Fruit fly (Drosophila melanogaster) whole organism, embryonic: ENCODE data around the gene hob.
A peak's percentile ranks its signal among the peaks of the same experiment; 100 is the strongest.

ENCODE experiments used
- Abd-B ChIP-seq: fragments of 200-800 bp; sonication (Bioruptor generic); optimal IDR thresholded peaks from 2 replicates; lab custom pipeline; 2018; ENCODE audit warnings: missing biosample characterization, mild to moderate bottlenecking, missing genetic modification characterization, moderate library complexity
- Ada2b ChIP-seq: fragments of 200-800 bp; sonication (Bioruptor generic); IDR thresholded peaks from 2 replicates; pipeline ENCODE4 v1.3.6; 2022; ENCODE audit warnings: missing biosample characterization, missing genetic modification characterization
- Asciz ChIP-seq: fragments of 200-800 bp; sonication (Bioruptor generic); optimal IDR thresholded peaks from 2 replicates; lab custom pipeline; 2017; ENCODE audit warnings: missing biosample characterization, mild to moderate bottlenecking, missing genetic modification characterization, missing genetic modification reagents
- CG10209 ChIP-seq: fragments of 200-800 bp; sonication (Bioruptor generic); optimal IDR thresholded peaks from 3 replicates; lab custom pipeline; 2017; ENCODE audit warnings: missing biosample characterization, mild to moderate bottlenecking, missing genetic modification characterization, missing genetic modification reagents
- CG12071 ChIP-seq: fragments of 200-800 bp; sonication (Bioruptor generic); optimal IDR thresholded peaks from 3 replicates; lab custom pipeline; 2018; ENCODE audit warnings: missing biosample characterization, mild to moderate bottlenecking, missing genetic modification characterization
- CG17568 ChIP-seq: fragments of 200-800 bp; sonication (Bioruptor generic); optimal IDR thresholded peaks from 2 replicates; lab custom pipeline; 2018; ENCODE audit warnings: missing biosample characterization, mild to moderate bottlenecking, missing genetic modification characterization, moderate library complexity
- CG17802 ChIP-seq: fragments of 200-800 bp; sonication (Bioruptor generic); optimal IDR thresholded peaks from 2 replicates; lab custom pipeline; 2018; ENCODE audit warnings: missing biosample characterization, mild to moderate bottlenecking, missing genetic modification characterization, moderate library complexity
- CG18011 ChIP-seq: fragments of 200-800 bp; sonication (Bioruptor generic); optimal IDR thresholded peaks from 2 replicates; lab custom pipeline; 2017; ENCODE audit warnings: missing biosample characterization, missing genetic modification characterization, mild to moderate bottlenecking, moderate library complexity, missing genotype
- CG18262 ChIP-seq: fragments of 200-800 bp; optimal IDR thresholded peaks from 3 replicates; lab custom pipeline; 2019; ENCODE audit warnings: missing biosample characterization, mild to moderate bottlenecking, missing genetic modification characterization, moderate library complexity
- CG2875 ChIP-seq: fragments of 200-800 bp; sonication (Bioruptor generic); optimal IDR thresholded peaks from 2 replicates; lab custom pipeline; 2017; ENCODE audit warnings: missing biosample characterization, mild to moderate bottlenecking, missing genetic modification characterization, missing genetic modification reagents
- CG3065 ChIP-seq: fragments of 200-800 bp; sonication (Bioruptor generic); optimal IDR thresholded peaks from 2 replicates; lab custom pipeline; 2016; ENCODE audit warnings: missing biosample characterization, missing genetic modification characterization
- CG3726 ChIP-seq: fragments of 200-800 bp; sonication (Bioruptor generic); IDR thresholded peaks from 3 replicates; pipeline ENCODE4, ENCODE4 v1.3.6; 2022; ENCODE audit warnings: missing biosample characterization, missing genetic modification characterization
- CG8281 ChIP-seq: fragments of 200-800 bp; sonication (Bioruptor generic); optimal IDR thresholded peaks from 2 replicates; lab custom pipeline; 2018; ENCODE audit warnings: missing biosample characterization, mild to moderate bottlenecking, missing genetic modification characterization, moderate library complexity
- CG9215 ChIP-seq: fragments of 200-800 bp; sonication (Bioruptor generic); IDR thresholded peaks from 2 replicates; pipeline ENCODE4 v1.3.6; 2022; ENCODE audit warnings: missing biosample characterization, missing genetic modification characterization
- CG9797 ChIP-seq: fragments of 200-800 bp; sonication (Bioruptor generic); optimal IDR thresholded peaks from 3 replicates; lab custom pipeline; 2018; ENCODE audit warnings: missing biosample characterization, mild to moderate bottlenecking, missing genetic modification characterization
- CG9817 ChIP-seq: fragments of 200-800 bp; sonication (Bioruptor generic); optimal IDR thresholded peaks from 2 replicates; lab custom pipeline; 2018; ENCODE audit warnings: missing biosample characterization, mild to moderate bottlenecking, missing genetic modification characterization, moderate library complexity
- CTCF ChIP-seq: fragments of 200-800 bp; sonication (Bioruptor generic); optimal IDR thresholded peaks from 2 replicates; lab custom pipeline; 2017; ENCODE audit warnings: missing biosample characterization, mild to moderate bottlenecking, missing genetic modification characterization, moderate library complexity
- Elba2 ChIP-seq: fragments of 200-800 bp; sonication (Bioruptor generic); optimal IDR thresholded peaks from 3 replicates; lab custom pipeline; 2016; ENCODE audit warnings: missing biosample characterization, missing genetic modification characterization
- Jarid2 ChIP-seq: fragments of 200-800 bp; sonication (Bioruptor generic); optimal IDR thresholded peaks from 3 replicates; lab custom pipeline; 2017; ENCODE audit warnings: mild to moderate bottlenecking, missing biosample characterization, missing genetic modification reagents, missing genetic modification characterization
- Kr ChIP-seq: fragments of 200-800 bp; sonication (Bioruptor generic); optimal IDR thresholded peaks from 2 replicates; lab custom pipeline; 2017; ENCODE audit warnings: missing biosample characterization, mild to moderate bottlenecking, missing genetic modification characterization
- Lim3 ChIP-seq: fragments of 200-800 bp; sonication (Bioruptor generic); IDR thresholded peaks from 2 replicates; pipeline ENCODE4 v1.3.6; 2022; ENCODE audit warnings: missing biosample characterization, missing genetic modification characterization
- Optix ChIP-seq: fragments of 200-800 bp; sonication (Bioruptor generic); IDR thresholded peaks from 3 replicates; pipeline ENCODE4 v1.3.6; 2022; ENCODE audit warnings: missing biosample characterization, missing genetic modification characterization
- Rfx ChIP-seq: fragments of 200-800 bp; sonication (Bioruptor generic); IDR thresholded peaks from 2 replicates; pipeline ENCODE4 v1.3.6; 2022; ENCODE audit warnings: missing biosample characterization, missing genetic modification characterization
- Sry-β ChIP-seq: fragments of 200-800 bp; sonication (Bioruptor generic); optimal IDR thresholded peaks from 2 replicates; lab custom pipeline; 2018; ENCODE audit warnings: missing biosample characterization, mild to moderate bottlenecking, missing genetic modification characterization, moderate library complexity
- Xbp1 ChIP-seq: fragments of 200-800 bp; sonication (Bioruptor generic); optimal IDR thresholded peaks from 3 replicates; lab custom pipeline; 2016; ENCODE audit warnings: missing biosample characterization, mild to moderate bottlenecking, missing genetic modification characterization
- ap ChIP-seq: fragments of 200-800 bp; sonication (Bioruptor generic); IDR thresholded peaks from 2 replicates; pipeline ENCODE4 v1.3.6; 2022; ENCODE audit warnings: missing biosample characterization, missing genetic modification characterization
- bsh ChIP-seq, 2 experiments: fragments of 200-800 bp; sonication (Bioruptor generic); optimal IDR thresholded peaks; 2 replicates each; lab custom pipeline; 2017 to 2018; ENCODE audit warnings: mild to moderate bottlenecking in 2 of 2, missing biosample characterization in 2 of 2, missing genetic modification characterization in 2 of 2, moderate library complexity in 1 of 2
- croc ChIP-seq: fragments of 200-800 bp; sonication (Bioruptor generic); conservative IDR thresholded peaks from 3 replicates; pipeline ENCODE4 v1.3.6; 2022; ENCODE audit warnings: missing biosample characterization, missing genetic modification characterization
- dan ChIP-seq: fragments of 200-800 bp; sonication (Bioruptor generic); IDR thresholded peaks from 2 replicates; pipeline ENCODE4 v1.3.6; 2022; ENCODE audit warnings: missing biosample characterization, missing genetic modification characterization
- en ChIP-seq: fragments of 200-800 bp; sonication (Bioruptor generic); optimal IDR thresholded peaks from 2 replicates; lab custom pipeline; 2016; ENCODE audit warnings: missing biosample characterization, missing genetic modification characterization
- exex ChIP-seq: fragments of 200-800 bp; sonication (Bioruptor generic); optimal IDR thresholded peaks from 4 replicates; lab custom pipeline; 2018; ENCODE audit warnings: missing biosample characterization, mild to moderate bottlenecking, missing genetic modification characterization, moderate library complexity
- gcm2 ChIP-seq: fragments of 200-800 bp; sonication (Bioruptor generic); optimal IDR thresholded peaks from 2 replicates; lab custom pipeline; 2016; ENCODE audit warnings: missing biosample characterization, missing genetic modification characterization
- gro ChIP-seq: fragments of 200-800 bp; sonication (Bioruptor generic); optimal IDR thresholded peaks from 2 replicates; lab custom pipeline; 2016; ENCODE audit warnings: missing biosample characterization, missing genetic modification characterization
- gsb-n ChIP-seq: fragments of 200-800 bp; sonication (Bioruptor generic); optimal IDR thresholded peaks from 3 replicates; lab custom pipeline; 2018; ENCODE audit warnings: missing biosample characterization, mild to moderate bottlenecking, missing genetic modification characterization
- h ChIP-seq: fragments of >200 bp; optimal IDR thresholded peaks from 2 replicates; lab custom pipeline; 2017
- inv ChIP-seq: fragments of 200-800 bp; sonication (Bioruptor generic); IDR thresholded peaks from 2 replicates; pipeline ENCODE4 v1.3.6; 2022; ENCODE audit warnings: missing biosample characterization, missing genetic modification characterization; ENCODE audit not compliant: partially characterized antibody
- jing ChIP-seq: fragments of 200-800 bp; sonication (Bioruptor generic); optimal IDR thresholded peaks from 2 replicates; lab custom pipeline; 2018; ENCODE audit warnings: missing biosample characterization, mild to moderate bottlenecking, missing genetic modification characterization
- kay ChIP-seq: fragments of 200-800 bp; sonication (Bioruptor generic); optimal IDR thresholded peaks from 2 replicates; lab custom pipeline; 2016; ENCODE audit warnings: missing biosample characterization, missing genetic modification characterization
- lov ChIP-seq, 2 experiments: fragments of 200-800 bp in 1 of 2; fragments of >200 bp in 1 of 2; sonication (Bioruptor generic) in 1 of 2; IDR thresholded peaks in 1 of 2; optimal IDR thresholded peaks in 1 of 2; 2 replicates in 1 of 2; 3 replicates in 1 of 2; pipeline versions ENCODE4 v1.3.6 to Lab custom; 2017 to 2022; ENCODE audit warnings: missing biosample characterization in 1 of 2, missing genetic modification characterization in 1 of 2
- mirr ChIP-seq: fragments of 200-800 bp; sonication (Bioruptor generic); optimal IDR thresholded peaks from 3 replicates; lab custom pipeline; 2018; ENCODE audit warnings: missing biosample characterization, mild to moderate bottlenecking, missing genetic modification characterization
- mld ChIP-seq: fragments of 200-800 bp; sonication (Bioruptor generic); IDR thresholded peaks from 3 replicates; pipeline ENCODE4 v1.3.6; 2022; ENCODE audit warnings: missing biosample characterization, missing genetic modification characterization; ENCODE audit not compliant: partially characterized antibody
- nau ChIP-seq: fragments of 200-800 bp; sonication (Bioruptor generic); optimal IDR thresholded peaks from 3 replicates; lab custom pipeline; 2017; ENCODE audit warnings: missing biosample characterization, mild to moderate bottlenecking, missing genetic modification characterization, missing genetic modification reagents
- org-1 ChIP-seq: fragments of 200-800 bp; sonication (Bioruptor generic); optimal IDR thresholded peaks from 2 replicates; lab custom pipeline; 2017; ENCODE audit warnings: missing biosample characterization, missing genetic modification characterization
- pnt ChIP-seq: fragments of 200-800 bp; sonication (Bioruptor generic); optimal IDR thresholded peaks from 3 replicates; lab custom pipeline; 2016; ENCODE audit warnings: missing biosample characterization, missing genetic modification characterization
- sd ChIP-seq: fragments of 200-800 bp; sonication (Bioruptor generic); optimal IDR thresholded peaks from 3 replicates; lab custom pipeline; 2018; ENCODE audit warnings: missing biosample characterization, mild to moderate bottlenecking, missing genetic modification characterization, moderate library complexity
- slbo ChIP-seq: fragments of 200-800 bp; sonication (Bioruptor generic); IDR thresholded peaks from 2 replicates; pipeline ENCODE4 v1.3.6; 2022; ENCODE audit warnings: missing biosample characterization, missing genetic modification characterization
- so ChIP-seq: fragments of 200-800 bp; sonication (Bioruptor generic); IDR thresholded peaks from 3 replicates; pipeline ENCODE4 v1.3.6; 2022; ENCODE audit warnings: missing biosample characterization, missing genetic modification characterization
- usp ChIP-seq: fragments of >200 bp; optimal IDR thresholded peaks from 2 replicates; lab custom pipeline; 2017; ENCODE audit warnings: missing biosample characterization, missing genetic modification characterization
- zen ChIP-seq: fragments of 200-800 bp; sonication (Bioruptor generic); optimal IDR thresholded peaks from 3 replicates; lab custom pipeline; 2018; ENCODE audit warnings: missing biosample characterization, mild to moderate bottlenecking, missing genetic modification characterization, moderate library complexity

hob gene

DNA sequence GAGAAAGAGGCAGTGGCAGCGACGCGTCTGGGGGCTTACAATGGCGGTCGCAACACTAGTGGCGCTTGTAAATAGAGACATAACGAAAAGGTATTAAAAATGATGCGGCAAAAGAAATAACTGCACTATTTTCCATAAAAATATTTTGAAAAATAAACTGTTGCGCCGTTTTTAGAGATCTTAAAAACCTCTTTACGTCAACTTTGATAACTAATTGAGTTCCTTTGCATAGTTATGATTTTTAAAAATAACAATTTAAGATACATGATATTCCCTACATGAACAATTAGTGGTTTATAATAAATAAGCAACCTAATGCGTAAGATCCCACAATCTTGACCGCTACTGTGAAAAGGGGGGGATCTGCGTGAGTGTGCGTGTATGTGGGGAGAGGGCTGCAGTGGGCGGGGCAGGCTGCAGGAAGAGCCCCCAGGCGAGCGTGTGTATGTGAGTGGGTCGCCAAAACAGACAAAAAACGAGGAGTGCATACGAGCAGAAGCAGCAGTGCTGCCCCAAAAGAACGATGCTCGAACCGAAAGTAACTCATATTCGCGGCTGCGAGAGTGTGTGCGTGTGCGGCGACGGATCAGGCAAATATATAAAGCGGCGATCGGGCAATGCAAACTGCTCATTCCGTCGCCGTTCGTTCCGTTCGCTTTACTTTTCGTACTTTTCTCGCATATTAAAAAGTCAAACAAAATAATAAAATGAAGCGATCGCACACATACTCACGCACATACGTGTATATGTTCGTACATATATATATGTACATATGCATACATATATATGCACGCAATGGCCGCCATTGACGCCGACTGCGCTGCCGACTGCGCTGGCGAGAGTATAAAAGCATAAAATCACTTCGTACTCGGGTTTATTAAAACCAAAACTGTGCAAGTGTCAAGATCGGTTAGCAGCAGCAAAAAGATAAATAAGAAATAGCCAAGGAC lies 30.3 kb upstream of the hob start (continued):
- TF ChIP-seq CG9797 (GFP tag; lab: Kevin White, UChicago) (no peak), CG9215 (GFP tag; lab: Robert Waterston, UW) (no peak), CG3065 (GFP tag; lab: Kevin White, UChicago) (no peak), CG17568 (no peak), nau (GFP tag; lab: Kevin White, UChicago) (peak; percentile 4), CG2875 (GFP tag; lab: Kevin White, UChicago) (peak; percentile 27), pnt (GFP tag; lab: Kevin White, UChicago) (peak; percentile 16), bsh (GFP tag; optimal IDR thresholded peaks at IDR 0.05; lab: Kevin White, UChicago) (peak; percentile 43 to 95), Rfx (no peak), CG12071 (GFP tag; lab: Kevin White, UChicago) (no peak), CTCF (no peak), dan (GFP tag; lab: Robert Waterston, UW) (no peak), Elba2 (no peak), kay (GFP tag; lab: Kevin White, UChicago) (no peak), jing (GFP tag; lab: Kevin White, UChicago) (no peak), CG18262 (tag; lab: Kevin White, UChicago) (peak; percentile 53), en (no peak), so (GFP tag; lab: Robert Waterston, UW) (peak; percentile 74; the same call in 1 of the 3 replicates), mld (GFP tag; lab: Robert Waterston, UW) (no peak), Sry-β (GFP tag; lab: Kevin White, UChicago) (no peak), sd (tag; lab: Kevin White, UChicago) (no peak), Abd-B (GFP tag; lab: Kevin White, UChicago) (peak; percentile 1), lov (optimal IDR thresholded peaks at IDR 0.05; lab: Kevin White, UChicago) (no peak), lov (GFP tag; IDR thresholded peaks at IDR 0.05; lab: Robert Waterston, UW) (no peak), CG18011 (no peak), CG8281 (no peak), exex (tag; lab: Kevin White, UChicago) (no peak), h (no peak), Asciz (GFP tag; lab: Kevin White, UChicago) (peak; percentile 64), gsb-n (tag; lab: Kevin White, UChicago) (no peak), ap (0 out of 2 replicates have a peak, but pooled peaks have one; percentile 4), Jarid2 (peak; percentile 2), zen (tag; lab: Kevin White, UChicago) (no peak), Kr (GFP tag; lab: Kevin White, UChicago) (no peak), CG17802 (no peak), usp (GFP tag; lab: Kevin White, UChicago) (no peak), inv (GFP tag; lab: Robert Waterston, UW) (no peak), croc (GFP tag; lab: Robert Waterston, UW) (no peak), org-1 (GFP tag; lab: Kevin White, UChicago) (no peak), gcm2 (GFP tag; lab: Kevin White, UChicago) (no peak), mirr (GFP tag; lab: Kevin White, UChicago) (no peak), Lim3 (GFP tag; lab: Robert Waterston, UW) (no peak), slbo (GFP tag; lab: Robert Waterston, UW) (peak; percentile 39; the same call in 1 of the 2 replicates), CG3726 (GFP tag; lab: Robert Waterston, UW) (no peak), Optix (GFP tag; lab: Robert Waterston, UW) (no peak), CG10209 (GFP tag; lab: Kevin White, UChicago) (peak; percentile 46), Ada2b (no peak), gro (no peak), Xbp1 (peak; percentile 59), CG9817 (tag; lab: Kevin White, UChicago) (no peak)
